Fruit fly (Drosophila melanogaster) whole organism, embryonic: ENCODE measurements around the gene Desat2.

ENCODE experiments used
- Atf6 ChIP-seq: fragments of 200-800 bp; sonication (Bioruptor generic); IDR thresholded peaks from 2 replicates; pipeline ENCODE4 v1.3.6; 2022; ENCODE audit warnings: missing biosample characterization, missing genetic modification characterization
- Awh ChIP-seq: fragments of 200-800 bp; sonication (Bioruptor generic); IDR thresholded peaks from 2 replicates; pipeline ENCODE4, ENCODE4 v1.3.6; 2022; ENCODE audit warnings: missing biosample characterization, missing genetic modification characterization
- BEAF-32 ChIP-seq: fragments of 200-800 bp; sonication (Bioruptor generic); optimal IDR thresholded peaks from 3 replicates; lab custom pipeline; 2017; ENCODE audit warnings: missing biosample characterization, missing genetic modification characterization, mild to moderate bottlenecking, moderate library complexity, missing genetic modification reagents
- Bdp1 ChIP-seq: fragments of 200-800 bp; sonication (Bioruptor generic); optimal IDR thresholded peaks from 3 replicates; lab custom pipeline; 2016; ENCODE audit warnings: missing biosample characterization, missing genetic modification characterization
- Bgb ChIP-seq: fragments of 200-800 bp; sonication (Bioruptor generic); IDR thresholded peaks from 2 replicates; pipeline ENCODE4 v1.3.6; 2022; ENCODE audit warnings: missing biosample characterization, missing genetic modification characterization; ENCODE audit not compliant: partially characterized antibody
- Blimp-1 ChIP-seq: fragments of 200-800 bp; sonication (Bioruptor generic); optimal IDR thresholded peaks from 3 replicates; lab custom pipeline; 2018; ENCODE audit warnings: missing biosample characterization, missing genetic modification characterization, mild to moderate bottlenecking, moderate library complexity, missing genetic modification reagents
- CG10462 ChIP-seq: fragments of 200-800 bp; sonication (Bioruptor generic); optimal IDR thresholded peaks from 2 replicates; lab custom pipeline; 2016; ENCODE audit warnings: missing biosample characterization, missing genetic modification characterization
- CG11247 ChIP-seq: fragments of 200-800 bp; sonication (Bioruptor generic); IDR thresholded peaks from 2 replicates; pipeline ENCODE4 v1.3.6; 2022; ENCODE audit warnings: missing biosample characterization, missing genetic modification characterization
- CG11398 ChIP-seq: fragments of 200-800 bp; sonication (Bioruptor generic); optimal IDR thresholded peaks from 2 replicates; lab custom pipeline; 2016; ENCODE audit warnings: missing biosample characterization, missing genetic modification characterization
- CG12942 ChIP-seq: fragments of 200-800 bp; sonication (Bioruptor generic); optimal IDR thresholded peaks from 3 replicates; lab custom pipeline; 2016; ENCODE audit warnings: missing biosample characterization, missing genetic modification characterization
- CG14860 ChIP-seq: fragments of 200-800 bp; sonication (Bioruptor generic); IDR thresholded peaks from 3 replicates; pipeline ENCODE4 v1.3.6; 2022; ENCODE audit warnings: missing biosample characterization, missing genetic modification characterization; ENCODE audit not compliant: partially characterized antibody
- CG1602 ChIP-seq: fragments of 200-800 bp; sonication (Bioruptor generic); optimal IDR thresholded peaks from 3 replicates; lab custom pipeline; 2016; ENCODE audit warnings: missing biosample characterization, missing genetic modification characterization
- CG16815 ChIP-seq: fragments of 200-800 bp; sonication (Bioruptor generic); optimal IDR thresholded peaks from 3 replicates; lab custom pipeline; 2017; ENCODE audit warnings: missing biosample characterization, mild to moderate bottlenecking, missing genetic modification characterization
- CG17186 ChIP-seq: fragments of 200-800 bp; sonication (Bioruptor generic); optimal IDR thresholded peaks from 3 replicates; lab custom pipeline; 2017; ENCODE audit warnings: missing biosample characterization, missing genetic modification reagents, missing genetic modification characterization
- CG2199 ChIP-seq: fragments of 200-800 bp; sonication (Bioruptor generic); IDR thresholded peaks from 3 replicates; pipeline ENCODE4 v1.3.6; 2022; ENCODE audit warnings: missing biosample characterization, missing genetic modification characterization
- CG3065 ChIP-seq: fragments of 200-800 bp; sonication (Bioruptor generic); optimal IDR thresholded peaks from 2 replicates; lab custom pipeline; 2016; ENCODE audit warnings: missing biosample characterization, missing genetic modification characterization
- CG4360 ChIP-seq: fragments of 200-800 bp; sonication (Bioruptor generic); IDR thresholded peaks from 2 replicates; pipeline ENCODE4 v1.3.6; 2022; ENCODE audit warnings: missing biosample characterization, missing genetic modification characterization
- CG43689 ChIP-seq: fragments of 200-800 bp; sonication (Bioruptor generic); IDR thresholded peaks from 2 replicates; pipeline ENCODE4 v1.3.6; 2022; ENCODE audit warnings: missing biosample characterization, missing genetic modification characterization
- CG4424 ChIP-seq: fragments of 200-800 bp; sonication (Bioruptor generic); optimal IDR thresholded peaks from 3 replicates; lab custom pipeline; 2016; ENCODE audit warnings: missing biosample characterization, missing genetic modification characterization
- CG6272 ChIP-seq: fragments of 200-800 bp; sonication (Bioruptor generic); IDR thresholded peaks from 2 replicates; pipeline ENCODE4 v1.3.6; 2022; ENCODE audit warnings: missing biosample characterization, missing genetic modification characterization
- CG6813 ChIP-seq: fragments of 200-800 bp; sonication (Bioruptor generic); optimal IDR thresholded peaks from 2 replicates; lab custom pipeline; 2017; ENCODE audit warnings: missing biosample characterization, missing genetic modification characterization, mild to moderate bottlenecking, moderate library complexity, missing genetic modification reagents
- CG7963 ChIP-seq: fragments of 200-800 bp; sonication (Bioruptor generic); IDR thresholded peaks from 3 replicates; pipeline ENCODE4 v1.3.6; 2022; ENCODE audit warnings: missing biosample characterization, missing genetic modification characterization; ENCODE audit not compliant: partially characterized antibody
- CG7987 ChIP-seq: fragments of 200-800 bp; sonication (Bioruptor generic); optimal IDR thresholded peaks from 2 replicates; lab custom pipeline; 2018; ENCODE audit warnings: missing biosample characterization, mild to moderate bottlenecking, missing genetic modification characterization, moderate library complexity
- CG9215 ChIP-seq: fragments of 200-800 bp; sonication (Bioruptor generic); IDR thresholded peaks from 2 replicates; pipeline ENCODE4 v1.3.6; 2022; ENCODE audit warnings: missing biosample characterization, missing genetic modification characterization
- Deaf1 ChIP-seq: fragments of 200-800 bp; optimal IDR thresholded peaks from 3 replicates; lab custom pipeline; 2019; ENCODE audit warnings: missing biosample characterization, mild to moderate bottlenecking, missing genetic modification characterization, moderate library complexity
- Dek ChIP-seq: fragments of 200-800 bp; sonication (Bioruptor generic); optimal IDR thresholded peaks from 3 replicates; lab custom pipeline; 2019; ENCODE audit warnings: missing biosample characterization, mild to moderate bottlenecking, missing genetic modification characterization, moderate library complexity
- Dfd ChIP-seq, 2 experiments: fragments of >200 bp; optimal IDR thresholded peaks; 2 replicates each; lab custom pipeline; 2017; ENCODE audit warnings: missing biosample characterization in 2 of 2, missing genetic modification characterization in 2 of 2
- Dip3 ChIP-seq: fragments of 200-800 bp; sonication (Bioruptor generic); optimal IDR thresholded peaks from 3 replicates; lab custom pipeline; 2016; ENCODE audit warnings: missing biosample characterization, missing genetic modification characterization
- HLHmδ ChIP-seq: fragments of 200-800 bp; sonication (Bioruptor generic); optimal IDR thresholded peaks from 2 replicates; lab custom pipeline; 2018; ENCODE audit warnings: missing biosample characterization, mild to moderate bottlenecking, missing genetic modification characterization, moderate library complexity
- Hand ChIP-seq: fragments of 200-800 bp; sonication (Bioruptor generic); optimal IDR thresholded peaks from 2 replicates; lab custom pipeline; 2017; ENCODE audit warnings: mild to moderate bottlenecking, missing biosample characterization, missing genetic modification reagents, missing genetic modification characterization
- Hey ChIP-seq: fragments of 200-800 bp; sonication (Bioruptor generic); optimal IDR thresholded peaks from 3 replicates; lab custom pipeline; 2018; ENCODE audit warnings: missing biosample characterization, mild to moderate bottlenecking, missing genetic modification characterization
- HmgD ChIP-seq: fragments of 200-800 bp; sonication (Bioruptor generic); optimal IDR thresholded peaks from 3 replicates; lab custom pipeline; 2016; ENCODE audit warnings: missing biosample characterization, missing genetic modification characterization
- Lpt ChIP-seq: fragments of >200 bp; optimal IDR thresholded peaks from 2 replicates; lab custom pipeline; 2018; ENCODE audit warnings: missing biosample characterization, missing genetic modification characterization
- PHDP ChIP-seq: fragments of 200-800 bp; sonication (Bioruptor generic); optimal IDR thresholded peaks from 3 replicates; lab custom pipeline; 2018; ENCODE audit warnings: missing biosample characterization, mild to moderate bottlenecking, missing genetic modification characterization, moderate library complexity
- TFAM ChIP-seq: fragments of 200-800 bp; sonication (Bioruptor generic); optimal IDR thresholded peaks from 2 replicates; lab custom pipeline; 2017; ENCODE audit warnings: missing biosample characterization, missing genetic modification characterization, inconsistent platforms
- bcd ChIP-seq: fragments of 200-800 bp; sonication (Bioruptor generic); optimal IDR thresholded peaks from 2 replicates; lab custom pipeline; 2017; ENCODE audit warnings: missing biosample characterization, mild to moderate bottlenecking, missing genetic modification characterization
- btn ChIP-seq: fragments of 200-800 bp; sonication (Bioruptor generic); optimal IDR thresholded peaks from 2 replicates; lab custom pipeline; 2016; ENCODE audit warnings: missing biosample characterization, missing genetic modification characterization
- crol ChIP-seq: fragments of 200-800 bp; sonication (Bioruptor generic); IDR thresholded peaks from 2 replicates; pipeline ENCODE4 v1.3.6; 2022; ENCODE audit warnings: missing biosample characterization, missing genetic modification characterization
- en ChIP-seq: fragments of 200-800 bp; sonication (Bioruptor generic); optimal IDR thresholded peaks from 2 replicates; lab custom pipeline; 2016; ENCODE audit warnings: missing biosample characterization, missing genetic modification characterization
- esg ChIP-seq: fragments of 200-800 bp; sonication (Bioruptor generic); conservative IDR thresholded peaks from 2 replicates; pipeline ENCODE4 v1.3.6; 2022; ENCODE audit warnings: missing biosample characterization, missing genetic modification characterization
- ewg ChIP-seq: fragments of 200-800 bp; sonication (Bioruptor generic); optimal IDR thresholded peaks from 3 replicates; lab custom pipeline; 2017; ENCODE audit warnings: mild to moderate bottlenecking, missing biosample characterization, missing genetic modification reagents, missing genetic modification characterization
- fru ChIP-seq: fragments of >200 bp; optimal IDR thresholded peaks from 2 replicates; lab custom pipeline; 2017
- hth ChIP-seq: fragments of >200 bp; optimal IDR thresholded peaks from 2 replicates; lab custom pipeline; 2017; ENCODE audit warnings: inconsistent platforms
- mam ChIP-seq: fragments of 200-800 bp; sonication (Bioruptor generic); optimal IDR thresholded peaks from 3 replicates; lab custom pipeline; 2016; ENCODE audit warnings: missing biosample characterization, missing genetic modification characterization
- p53 ChIP-seq: fragments of 200-800 bp; sonication (Bioruptor generic); optimal IDR thresholded peaks from 2 replicates; lab custom pipeline; 2016; ENCODE audit warnings: missing biosample characterization, missing genetic modification characterization
- pfk ChIP-seq: fragments of 200-800 bp; sonication (Bioruptor generic); optimal IDR thresholded peaks from 2 replicates; lab custom pipeline; 2018; ENCODE audit warnings: missing biosample characterization, mild to moderate bottlenecking, missing genetic modification characterization, moderate library complexity
- salm ChIP-seq: fragments of 200-800 bp; sonication (Bioruptor generic); optimal IDR thresholded peaks from 2 replicates; lab custom pipeline; 2018; ENCODE audit warnings: missing biosample characterization, mild to moderate bottlenecking, missing genetic modification characterization
- seq ChIP-seq: fragments of 200-800 bp; sonication (Bioruptor generic); IDR thresholded peaks from 2 replicates; pipeline ENCODE4 v1.3.6; 2022; ENCODE audit warnings: missing biosample characterization, missing genetic modification characterization
- slbo ChIP-seq: fragments of 200-800 bp; sonication (Bioruptor generic); IDR thresholded peaks from 2 replicates; pipeline ENCODE4 v1.3.6; 2022; ENCODE audit warnings: missing biosample characterization, missing genetic modification characterization
- stwl ChIP-seq: fragments of 200-800 bp; sonication (Bioruptor generic); optimal IDR thresholded peaks from 3 replicates; lab custom pipeline; 2018; ENCODE audit warnings: missing biosample characterization, mild to moderate bottlenecking, missing genetic modification characterization, moderate library complexity
- unc-4 ChIP-seq: fragments of 200-800 bp; sonication (Bioruptor generic); IDR thresholded peaks from 2 replicates; pipeline ENCODE4 v1.3.6; 2022; ENCODE audit warnings: missing biosample characterization, missing genetic modification characterization; ENCODE audit not compliant: partially characterized antibody

The Desat2 gene

dm6 chr3R:12425510-12426309 is 10.3 kb upstream of the Desat2 start, which contains the start of gene Pp1-87B (continued):
- TF ChIP-seq HLHmδ (GFP tag; lab: Kevin White, UChicago) (peak; percentile 61), CG9215 (0 out of 2 replicates have a peak, but pooled peaks have one; percentile 13), Dek (no peak), CG4424 (peak; percentile 8), unc-4 (GFP tag; lab: Robert Waterston, UW) (no peak), hth (lab: Kevin White, UChicago) (no peak), p53 (GFP tag; lab: Kevin White, UChicago) (peak; percentile 14), CG7963 (GFP tag; lab: Robert Waterston, UW) (no peak), btn (GFP tag; lab: Kevin White, UChicago) (no peak), Deaf1 (tag; lab: Kevin White, UChicago) (no peak), CG16815 (no peak), seq (GFP tag; lab: Robert Waterston, UW) (no peak), Bgb (GFP tag; lab: Robert Waterston, UW) (no peak), pfk (no peak), fru (lab: Kevin White, UChicago) (no peak), BEAF-32 (GFP tag; lab: Kevin White, UChicago) (peak; percentile 70), bcd (GFP tag; lab: Kevin White, UChicago) (peak; percentile 15), crol (GFP tag; lab: Robert Waterston, UW) (no peak), CG1602 (GFP tag; lab: Kevin White, UChicago) (no peak), CG6813 (GFP tag; lab: Kevin White, UChicago) (no peak), Dip3 (GFP tag; lab: Kevin White, UChicago) (peak; percentile 10), Blimp-1 (no peak), stwl (tag; lab: Kevin White, UChicago) (peak; percentile 46), CG11398 (GFP tag; lab: Kevin White, UChicago) (no peak), CG7987 (no peak), CG2199 (no peak), CG17186 (GFP tag; lab: Kevin White, UChicago) (peak; percentile 54), PHDP (no peak), en (no peak), Bdp1 (GFP tag; lab: Kevin White, UChicago) (no peak), CG11247 (no peak), CG12942 (GFP tag; lab: Kevin White, UChicago) (no peak), Atf6 (no peak), Hey (no peak), CG10462 (GFP tag; lab: Kevin White, UChicago) (no peak), Lpt (no peak), Dfd (GFP tag; optimal IDR thresholded peaks at IDR 0.05; lab: Kevin White, UChicago) (peak in 1 of 2 experiments; percentile 30), CG4360 (GFP tag; lab: Robert Waterston, UW) (no peak), esg (GFP tag; lab: Robert Waterston, UW) (no peak), salm (tag; lab: Kevin White, UChicago) (no peak), Hand (GFP tag; lab: Kevin White, UChicago) (no peak), slbo (GFP tag; lab: Robert Waterston, UW) (no peak), CG14860 (no peak), Awh (GFP tag; lab: Robert Waterston, UW) (no peak), CG6272 (GFP tag; lab: Robert Waterston, UW) (no peak), mam (no peak), TFAM (no peak), HmgD (GFP tag; lab: Kevin White, UChicago) (peak; percentile 40), CG43689 (GFP tag; lab: Robert Waterston, UW) (no peak), ewg (GFP tag; lab: Kevin White, UChicago) (no peak), CG3065 (GFP tag; lab: Kevin White, UChicago) (no peak)
